Worm (Caenorhabditis elegans) whole organism, L1 larva: ENCODE measurements around the gene B0035.21.

Experiments
- C16A3.4 ChIP-seq: fragments of 150-350 bp; optimal IDR thresholded peaks from 2 replicates; lab custom pipeline; 2014; ENCODE audit warnings: missing biosample characterization, missing genetic modification characterization
- F16B12.6 ChIP-seq: fragments of 150-350 bp; optimal IDR thresholded peaks from 2 replicates; lab custom pipeline; 2014; ENCODE audit warnings: missing biosample characterization, missing genetic modification characterization
- Y116A8C.19 ChIP-seq: sonication (generic microtip); optimal IDR thresholded peaks from 2 replicates; lab custom pipeline; 2016; ENCODE audit warnings: missing compliant biosample characterization, missing genetic modification characterization, borderline replicate concordance
- alr-1 ChIP-seq: fragments of 200-800 bp; sonication (Bioruptor generic); optimal IDR thresholded peaks from 2 replicates; lab custom pipeline; 2018; ENCODE audit warnings: borderline replicate concordance, mild to moderate bottlenecking, missing genetic modification characterization, missing compliant biosample characterization
- blmp-1 ChIP-seq: fragments of 150-350 bp; optimal IDR thresholded peaks from 2 replicates; lab custom pipeline; 2014; ENCODE audit warnings: missing biosample characterization, missing genetic modification characterization
- ceh-63 ChIP-seq: fragments of 200-800 bp; sonication (Bioruptor generic); optimal IDR thresholded peaks from 2 replicates; lab custom pipeline; 2018; ENCODE audit warnings: mild to moderate bottlenecking, missing genetic modification characterization, missing compliant biosample characterization
- ceh-82 ChIP-seq, 3 experiments: fragments of 150-350 bp in 1 of 3; sonication (generic microtip) in 2 of 3; optimal IDR thresholded peaks; 2 replicates each; lab custom pipeline; 2014 to 2017; ENCODE audit warnings: missing biosample characterization in 3 of 3, missing genetic modification characterization in 3 of 3
- ceh-88 ChIP-seq: fragments of 200-800 bp; sonication (Bioruptor generic); IDR thresholded peaks from 2 replicates; pipeline ENCODE4 v1.3.6; 2022; ENCODE audit warnings: missing genetic modification characterization, missing compliant biosample characterization
- ceh-90 ChIP-seq: sonication (generic microtip); optimal IDR thresholded peaks from 2 replicates; lab custom pipeline; 2016; ENCODE audit warnings: missing genetic modification characterization, missing compliant biosample characterization
- dpl-1 ChIP-seq, 3 experiments: fragments of 150-350 bp in 2 of 3; sonication (generic microtip) in 1 of 3; optimal IDR thresholded peaks; 2 replicates each; lab custom pipeline; 2014 to 2017; ENCODE audit warnings: missing biosample characterization in 3 of 3, missing genetic modification characterization in 3 of 3, missing genetic modification reagents in 3 of 3
- efl-3 ChIP-seq: fragments of 200-800 bp; sonication (Bioruptor generic); optimal IDR thresholded peaks from 2 replicates; lab custom pipeline; 2018; ENCODE audit warnings: mild to moderate bottlenecking, missing genetic modification characterization, missing compliant biosample characterization
- egl-13 ChIP-seq: sonication (generic microtip); optimal IDR thresholded peaks from 2 replicates; lab custom pipeline; 2016; ENCODE audit warnings: missing genotype, missing genetic modification reagents, missing genetic modification characterization, missing compliant biosample characterization
- egl-27 ChIP-seq, 2 experiments: fragments of 150-350 bp in 1 of 2; sonication (generic microtip); optimal IDR thresholded peaks; 3 replicates each; lab custom pipeline; 2017 to 2018; ENCODE audit warnings: missing biosample characterization in 2 of 2, missing genetic modification characterization in 2 of 2, missing genetic modification reagents in 2 of 2
- elt-2 ChIP-seq: sonication (generic microtip); optimal IDR thresholded peaks from 2 replicates; lab custom pipeline; 2016; ENCODE audit warnings: missing genetic modification characterization, mild to moderate bottlenecking, inconsistent platforms, missing compliant biosample characterization, missing genetic modification reagents
- fkh-4 ChIP-seq: sonication (generic microtip); optimal IDR thresholded peaks from 2 replicates; lab custom pipeline; 2016; ENCODE audit warnings: missing compliant biosample characterization, missing genetic modification characterization, borderline replicate concordance
- fkh-8 ChIP-seq: sonication (generic microtip); optimal IDR thresholded peaks from 2 replicates; lab custom pipeline; 2016; ENCODE audit warnings: mild to moderate bottlenecking, missing genetic modification characterization, missing compliant biosample characterization
- grh-1 ChIP-seq: fragments of 200-800 bp; sonication (Bioruptor generic); IDR thresholded peaks from 2 replicates; pipeline ENCODE4 v1.3.6; 2022; ENCODE audit warnings: missing genetic modification reagents, missing genetic modification characterization, missing compliant biosample characterization
- hlh-17 ChIP-seq: fragments of 200-800 bp; sonication (Bioruptor generic); optimal IDR thresholded peaks from 2 replicates; lab custom pipeline; 2018; ENCODE audit warnings: missing genetic modification characterization, mild to moderate bottlenecking, missing compliant biosample characterization, moderate library complexity, borderline replicate concordance
- hpl-2 ChIP-seq: fragments of 150-350 bp; optimal IDR thresholded peaks from 2 replicates; lab custom pipeline; 2014; ENCODE audit warnings: missing biosample characterization, missing genetic modification reagents, missing genetic modification characterization
- irx-1 ChIP-seq: sonication (generic microtip); optimal IDR thresholded peaks from 2 replicates; lab custom pipeline; 2016; ENCODE audit warnings: missing genetic modification characterization, missing compliant biosample characterization
- jun-1 ChIP-seq: fragments of 150-350 bp; optimal IDR thresholded peaks from 2 replicates; lab custom pipeline; 2014; ENCODE audit warnings: missing biosample characterization, missing genetic modification reagents, missing genetic modification characterization
- lin-14 ChIP-seq: fragments of 200-800 bp; sonication (Bioruptor generic); optimal IDR thresholded peaks from 2 replicates; lab custom pipeline; 2018; ENCODE audit warnings: mild to moderate bottlenecking, missing genetic modification characterization, moderate library complexity, missing compliant biosample characterization
- lin-39 ChIP-seq: fragments of 150-350 bp; optimal IDR thresholded peaks from 2 replicates; lab custom pipeline; 2014; ENCODE audit warnings: missing biosample characterization, missing genetic modification reagents, missing genetic modification characterization
- lir-3 ChIP-seq: sonication (generic microtip); optimal IDR thresholded peaks from 2 replicates; lab custom pipeline; 2016; ENCODE audit warnings: mild to moderate bottlenecking, missing genetic modification characterization, moderate library complexity, missing compliant biosample characterization; ENCODE audit not compliant: poor library complexity
- mep-1 ChIP-seq: fragments of 150-350 bp; optimal IDR thresholded peaks from 2 replicates; lab custom pipeline; 2014; ENCODE audit warnings: missing biosample characterization, missing genetic modification characterization
- nhr-11 ChIP-seq: fragments of 150-350 bp; optimal IDR thresholded peaks from 2 replicates; lab custom pipeline; 2014; ENCODE audit warnings: missing biosample characterization, missing genetic modification characterization
- nhr-19 ChIP-seq: fragments of 200-800 bp; sonication (Bioruptor generic); conservative IDR thresholded peaks from 2 replicates; pipeline ENCODE4 v1.3.6; 2022; ENCODE audit warnings: missing genetic modification characterization, missing compliant biosample characterization
- nhr-237 ChIP-seq: fragments of 150-350 bp; optimal IDR thresholded peaks from 2 replicates; lab custom pipeline; 2014; ENCODE audit warnings: missing biosample characterization, missing genetic modification characterization
- nhr-47 ChIP-seq: sonication (generic microtip); optimal IDR thresholded peaks from 2 replicates; lab custom pipeline; 2016; ENCODE audit warnings: mild to moderate bottlenecking, missing genetic modification characterization, moderate library complexity, missing compliant biosample characterization
- nhr-71 ChIP-seq: sonication (generic microtip); optimal IDR thresholded peaks from 2 replicates; lab custom pipeline; 2016; ENCODE audit warnings: mild to moderate bottlenecking, missing genetic modification characterization, moderate library complexity, missing compliant biosample characterization
- nhr-77 ChIP-seq: fragments of 150-350 bp; optimal IDR thresholded peaks from 2 replicates; lab custom pipeline; 2014; ENCODE audit warnings: missing biosample characterization, missing genetic modification characterization
- nhr-85 ChIP-seq: sonication (generic microtip); peaks from one replicate; lab custom pipeline; 2016; ENCODE audit warnings: missing genetic modification characterization, inconsistent platforms, missing compliant biosample characterization
- nhr-90 ChIP-seq: sonication (generic microtip); optimal IDR thresholded peaks from 2 replicates; lab custom pipeline; 2016; ENCODE audit warnings: mild to moderate bottlenecking, missing genetic modification characterization, missing compliant biosample characterization; ENCODE audit not compliant: poor library complexity
- pag-3 ChIP-seq: sonication (generic microtip); optimal IDR thresholded peaks from 2 replicates; lab custom pipeline; 2017; ENCODE audit warnings: missing genetic modification characterization, mild to moderate bottlenecking, missing compliant biosample characterization, antibody characterized with exemption, borderline replicate concordance; ENCODE audit not compliant: insufficient read depth
- pqm-1 ChIP-seq: sonication (generic microtip); optimal IDR thresholded peaks from 3 replicates; lab custom pipeline; 2017; ENCODE audit warnings: missing biosample characterization, missing genetic modification characterization
- rnt-1 ChIP-seq: sonication (generic microtip); optimal IDR thresholded peaks from 2 replicates; lab custom pipeline; 2016; ENCODE audit warnings: mild to moderate bottlenecking, missing genetic modification characterization, moderate library complexity, missing compliant biosample characterization
- snu-23 ChIP-seq: sonication (generic microtip); optimal IDR thresholded peaks from 2 replicates; lab custom pipeline; 2016; ENCODE audit warnings: missing genetic modification characterization, missing compliant biosample characterization
- sptf-1 ChIP-seq: fragments of 150-350 bp; optimal IDR thresholded peaks from 2 replicates; lab custom pipeline; 2014; ENCODE audit warnings: missing biosample characterization, missing genetic modification characterization
- sup-37 ChIP-seq: fragments of 200-800 bp; sonication (Bioruptor generic); optimal IDR thresholded peaks from 2 replicates; lab custom pipeline; 2018; ENCODE audit warnings: mild to moderate bottlenecking, missing genetic modification characterization, missing compliant biosample characterization
- tbx-2 ChIP-seq: sonication (generic microtip); optimal IDR thresholded peaks from 2 replicates; lab custom pipeline; 2016; ENCODE audit warnings: missing genetic modification characterization, missing compliant biosample characterization
- unc-62 ChIP-seq: fragments of 150-350 bp; optimal IDR thresholded peaks from 2 replicates; lab custom pipeline; 2014; ENCODE audit warnings: missing biosample characterization, missing genetic modification reagents, missing genetic modification characterization
- ztf-4 ChIP-seq: fragments of 150-350 bp; optimal IDR thresholded peaks from 2 replicates; lab custom pipeline; 2014; ENCODE audit warnings: missing biosample characterization, missing genetic modification characterization

The B0035.21 gene

DNA sequence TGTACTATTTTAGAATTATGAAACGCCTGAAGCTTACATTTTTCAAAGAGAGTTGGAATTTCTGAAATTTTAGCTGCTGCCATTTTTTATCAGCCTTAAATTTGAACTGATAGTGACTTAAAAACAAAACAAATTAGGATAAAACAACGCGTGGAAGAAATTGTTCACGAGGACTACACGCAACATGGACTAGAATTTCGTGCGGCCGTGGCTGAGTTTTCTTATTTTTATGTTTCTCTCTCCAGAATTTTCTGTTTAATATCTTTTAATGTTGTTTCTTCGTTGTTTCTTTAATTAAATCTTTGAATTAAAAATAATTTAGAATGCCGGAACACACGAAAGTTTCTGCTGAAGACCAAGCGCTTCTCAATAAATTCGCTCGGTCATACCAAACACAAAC lies 12.2 kb upstream of the B0035.21 start, which contains the start of the genes B0035.3, B0035.22 and pfd-4 (continued):
- TF ChIP-seq pqm-1 (no peak), grh-1 (GFP tag; lab: Robert Waterston, UW) (no peak), alr-1 (tag; lab: Kevin White, UChicago) (no peak), nhr-90 (peak; percentile 86), F16B12.6 (tag; lab: Kevin White, UChicago) (no peak), efl-3 (GFP tag; lab: Kevin White, UChicago) (no peak), egl-27 (tag; optimal IDR thresholded peaks at IDR 0.05; lab: Kevin White, UChicago) (no peak), Y116A8C.19 (peak; percentile 46), ceh-82 (tag; optimal IDR thresholded peaks at IDR 0.05; lab: Kevin White, UChicago) (peak in 1 of 3 experiments; percentile 30), dpl-1 (GFP tag; optimal IDR thresholded peaks at IDR 0.05; lab: Kevin White, UChicago) (peak; percentile 41 to 57 (median 45)), sptf-1 (tag; lab: Kevin White, UChicago) (no peak), pag-3 (tag; lab: Kevin White, UChicago) (no peak), ceh-63 (no peak), tbx-2 (tag; lab: Kevin White, UChicago) (peak; percentile 82), sup-37 (GFP tag; lab: Kevin White, UChicago) (no peak), jun-1 (tag; lab: Kevin White, UChicago) (no peak), fkh-8 (tag; lab: Kevin White, UChicago) (peak; percentile 39), nhr-85 (tag; lab: Kevin White, UChicago) (peak; percentile 84), ceh-90 (tag; lab: Kevin White, UChicago) (peak; percentile 87), elt-2 (tag; lab: Kevin White, UChicago) (no peak), hpl-2 (no peak), blmp-1 (tag; lab: Kevin White, UChicago) (peak; percentile 39), unc-62 (GFP tag; lab: Kevin White, UChicago) (no peak), lin-39 (tag; lab: Kevin White, UChicago) (no peak), irx-1 (tag; lab: Kevin White, UChicago) (peak; percentile 83), nhr-11 (no peak), ztf-4 (tag; lab: Kevin White, UChicago) (no peak), mep-1 (tag; lab: Kevin White, UChicago) (peak; percentile 66), C16A3.4 (tag; lab: Kevin White, UChicago) (peak; percentile 33), egl-13 (peak; percentile 70), lin-14 (GFP tag; lab: Kevin White, UChicago) (peak; percentile 74), nhr-77 (no peak), nhr-71 (tag; lab: Kevin White, UChicago) (peak; percentile 82), ceh-88 (GFP tag; lab: Robert Waterston, UW) (no peak), nhr-237 (tag; lab: Kevin White, UChicago) (no peak), snu-23 (GFP tag; lab: Kevin White, UChicago) (peak; percentile 76), nhr-47 (tag; lab: Kevin White, UChicago) (peak; percentile 82), rnt-1 (tag; lab: Kevin White, UChicago) (peak; percentile 94), hlh-17 (GFP tag; lab: Kevin White, UChicago) (no peak), lir-3 (tag; lab: Kevin White, UChicago) (peak; percentile 90), fkh-4 (tag; lab: Kevin White, UChicago) (peak; percentile 84), nhr-19 (peak; percentile 58)
